Comparison of ENCODE assay signal across 3 fruit fly cellular contexts in the genomic region with DNA sequence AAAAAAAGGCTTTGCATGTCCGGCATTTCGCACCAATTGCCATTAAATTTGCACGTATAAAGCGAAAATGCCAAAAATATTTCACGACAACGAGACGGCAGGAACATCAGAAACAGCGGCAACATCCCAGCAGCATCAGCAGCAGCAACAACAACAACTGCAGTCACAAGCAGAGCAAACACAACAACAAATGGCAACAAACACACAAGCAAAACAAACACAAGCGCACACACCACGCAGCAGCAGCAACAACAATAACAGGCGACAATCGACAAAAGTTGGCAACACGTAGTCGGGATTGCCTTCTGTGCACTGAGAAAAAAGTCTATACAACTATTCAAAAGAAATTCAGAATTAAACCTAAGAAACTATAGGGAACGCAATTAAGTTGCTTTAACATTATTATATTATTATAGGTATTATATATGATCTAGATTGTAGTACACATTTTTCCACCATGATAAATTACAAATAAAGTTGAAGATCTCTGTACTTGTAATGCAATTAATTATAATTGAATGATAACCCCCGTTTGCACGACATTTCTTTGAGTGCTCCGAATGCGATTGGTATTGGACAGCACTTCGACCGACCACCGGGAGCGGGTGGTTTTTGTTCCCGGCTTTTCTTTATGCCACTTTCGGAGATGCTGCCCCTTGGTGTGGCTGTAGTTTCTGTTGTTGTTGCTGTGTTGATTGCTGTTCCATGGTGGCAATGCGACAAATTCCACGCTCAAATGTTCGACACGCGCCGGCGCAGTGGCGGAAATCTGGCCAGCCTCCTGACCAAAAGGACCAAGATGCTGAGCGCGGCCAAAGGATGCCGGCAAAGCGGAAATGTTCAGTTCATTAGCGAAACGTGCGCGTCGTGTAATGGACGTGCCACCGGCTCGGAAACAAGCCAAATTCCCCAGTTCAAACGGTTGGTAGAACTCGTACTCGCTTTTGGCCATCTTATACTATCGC.
TF ChIP-seq lines count a peak whose summit lies in the region.

A gene (plus strand): TSS at position 848 of the 965 bp plus-strand sequence.

TF ChIP-seq in whole organism, embryonic, 481 proteins besides CTCF, POLR2A, EP300 and RAD21 (continued from another document and continues in another):
- peak; percentile 37 for TF ChIP-seq CG15514 (GFP tag; optimal IDR thresholded peaks at IDR 0.05; lab: Kevin White, UChicago)
- peak; percentile 39; the same call in 1 of the 2 replicates for TF ChIP-seq lmd (GFP tag; IDR thresholded peaks at IDR 0.05; lab: Robert Waterston, UW)
- TF ChIP-seq CG8388 (GFP tag; optimal IDR thresholded peaks at IDR 0.05; lab: Kevin White, UChicago): peak; percentile 55
- TF ChIP-seq CG2202 (tag; optimal IDR thresholded peaks at IDR 0.05; lab: Kevin White, UChicago): no peak
- TF ChIP-seq CG2120 (GFP tag; optimal IDR thresholded peaks at IDR 0.05; lab: Kevin White, UChicago): peak; percentile 48
- TF ChIP-seq NC2α (GFP tag; optimal IDR thresholded peaks at IDR 0.05; lab: Kevin White, UChicago): no peak
- no peak for TF ChIP-seq CG17568 (GFP tag; optimal IDR thresholded peaks at IDR 0.05; lab: Kevin White, UChicago)
- no peak for TF ChIP-seq zen (tag; optimal IDR thresholded peaks at IDR 0.05; lab: Kevin White, UChicago)
- TF ChIP-seq CG32767 (GFP tag; IDR thresholded peaks at IDR 0.05; lab: Robert Waterston, UW): no peak
- TF ChIP-seq CG18476 (GFP tag; optimal IDR thresholded peaks at IDR 0.05; lab: Kevin White, UChicago): peak; percentile 13
- peak; percentile 47 for TF ChIP-seq tio (GFP tag; optimal IDR thresholded peaks at IDR 0.05; lab: Kevin White, UChicago)
- TF ChIP-seq trem (tag; optimal IDR thresholded peaks at IDR 0.05; lab: Kevin White, UChicago): peak; percentile 24
- TF ChIP-seq pnt (GFP tag; optimal IDR thresholded peaks at IDR 0.05; lab: Kevin White, UChicago): no peak
- no peak for TF ChIP-seq Dp (GFP tag; optimal IDR thresholded peaks at IDR 0.05; lab: Kevin White, UChicago)
- TF ChIP-seq exex (tag; optimal IDR thresholded peaks at IDR 0.05; lab: Kevin White, UChicago): peak; percentile 2
- TF ChIP-seq tgo (GFP tag; IDR thresholded peaks at IDR 0.05; lab: Robert Waterston, UW): 0 out of 3 replicates have a peak, but pooled peaks have one; percentile 20
- no peak for TF ChIP-seq sim (GFP tag; IDR thresholded peaks at IDR 0.05; lab: Robert Waterston, UW)
- no peak for TF ChIP-seq chm (GFP tag; IDR thresholded peaks at IDR 0.05; lab: Robert Waterston, UW)
- TF ChIP-seq br (optimal IDR thresholded peaks at IDR 0.05; lab: Kevin White, UChicago): no peak
- TF ChIP-seq D19A (tag; optimal IDR thresholded peaks at IDR 0.05; lab: Kevin White, UChicago): no peak
- TF ChIP-seq CG13775 (GFP tag; optimal IDR thresholded peaks at IDR 0.05; lab: Kevin White, UChicago): peak; percentile 18
- TF ChIP-seq CG10274 (GFP tag; optimal IDR thresholded peaks at IDR 0.05; lab: Kevin White, UChicago): no peak
- peak; percentile 19 for TF ChIP-seq CG15696 (tag; optimal IDR thresholded peaks at IDR 0.05; lab: Kevin White, UChicago)
- TF ChIP-seq sqz (GFP tag; optimal IDR thresholded peaks at IDR 0.05; lab: Kevin White, UChicago): no peak
- no peak for TF ChIP-seq wek (GFP tag; optimal IDR thresholded peaks at IDR 0.05; lab: Kevin White, UChicago)
- TF ChIP-seq hb (GFP tag; IDR thresholded peaks at IDR 0.05; lab: Robert Waterston, UW; ENCODE audit: partially characterized antibody): no peak
- peak; percentile 35; the same call in 1 of the 2 replicates for TF ChIP-seq seq (GFP tag; IDR thresholded peaks at IDR 0.05; lab: Robert Waterston, UW)
- no peak for TF ChIP-seq CG13287 (GFP tag; IDR thresholded peaks at IDR 0.05; lab: Robert Waterston, UW; ENCODE audit: partially characterized antibody)
- no peak for TF ChIP-seq Adf1 (GFP tag; IDR thresholded peaks at IDR 0.05; lab: Robert Waterston, UW)
- TF ChIP-seq danr (GFP tag; IDR thresholded peaks at IDR 0.05; lab: Robert Waterston, UW): no peak
- TF ChIP-seq cato (GFP tag; optimal IDR thresholded peaks at IDR 0.05; lab: Kevin White, UChicago; ENCODE audit: borderline replicate concordance): no peak
- no peak for TF ChIP-seq eyg (GFP tag; optimal IDR thresholded peaks at IDR 0.05; lab: Kevin White, UChicago)
- no peak for TF ChIP-seq Dll (GFP tag; IDR thresholded peaks at IDR 0.05; lab: Robert Waterston, UW; ENCODE audit: partially characterized antibody)
- peak; percentile 73 for TF ChIP-seq CoRest (tag; optimal IDR thresholded peaks at IDR 0.05; lab: Kevin White, UChicago)
- no peak for TF ChIP-seq chn (GFP tag; optimal IDR thresholded peaks at IDR 0.05; lab: Kevin White, UChicago)
- TF ChIP-seq BEAF-32 (GFP tag; optimal IDR thresholded peaks at IDR 0.05; lab: Kevin White, UChicago): no peak
- no peak for TF ChIP-seq H15 (GFP tag; IDR thresholded peaks at IDR 0.05; lab: Robert Waterston, UW)
- no peak for TF ChIP-seq CG10321 (GFP tag; IDR thresholded peaks at IDR 0.05; lab: Robert Waterston, UW)
- TF ChIP-seq CG15479 (GFP tag; optimal IDR thresholded peaks at IDR 0.05; lab: Kevin White, UChicago): no peak
- TF ChIP-seq Oaz (GFP tag; IDR thresholded peaks at IDR 0.05; lab: Robert Waterston, UW): 0 out of 2 replicates have a peak, but pooled peaks have one; percentile 18

TF ChIP-seq in whole organism, prepupa, 60 proteins besides CTCF, POLR2A, EP300 and RAD21 (continued from another document):
- TF ChIP-seq CG16779 (tag; optimal IDR thresholded peaks at IDR 0.05; lab: Kevin White, UChicago) (peak; percentile 45), CG3032 (tag; optimal IDR thresholded peaks at IDR 0.05; lab: Kevin White, UChicago) (peak; percentile 81), cyc (GFP tag; optimal IDR thresholded peaks at IDR 0.05; lab: Kevin White, UChicago) (peak; percentile 80), achi (GFP tag; optimal IDR thresholded peaks at IDR 0.05; lab: Kevin White, UChicago) (peak; percentile 84), CG31627 (GFP tag; optimal IDR thresholded peaks at IDR 0.05; lab: Kevin White, UChicago) (peak; percentile 54), vri (GFP tag; optimal IDR thresholded peaks at IDR 0.05; lab: Kevin White, UChicago) (peak; percentile 58), Ets21C (GFP tag; optimal IDR thresholded peaks at IDR 0.05; lab: Kevin White, UChicago) (peak; percentile 48), Hr4 (GFP tag; optimal IDR thresholded peaks at IDR 0.05; lab: Kevin White, UChicago) (peak; percentile 67), CG9139 (GFP tag; optimal IDR thresholded peaks at IDR 0.05; lab: Kevin White, UChicago) (peak; percentile 58), Hr39 (GFP tag; optimal IDR thresholded peaks at IDR 0.05; lab: Kevin White, UChicago) (peak; percentile 60), net (GFP tag; optimal IDR thresholded peaks at IDR 0.05; lab: Kevin White, UChicago) (peak; percentile 79), CG11902 (GFP tag; optimal IDR thresholded peaks at IDR 0.05; lab: Kevin White, UChicago) (peak; percentile 70), CG4318 (GFP tag; optimal IDR thresholded peaks at IDR 0.05; lab: Kevin White, UChicago) (peak; percentile 73), CG3919 (GFP tag; optimal IDR thresholded peaks at IDR 0.05; lab: Kevin White, UChicago) (peak; percentile 82), pdm3 (GFP tag; optimal IDR thresholded peaks at IDR 0.05; lab: Kevin White, UChicago) (peak; percentile 63), CG6854 (GFP tag; optimal IDR thresholded peaks at IDR 0.05; lab: Kevin White, UChicago) (peak; percentile 50), Smox (GFP tag; optimal IDR thresholded peaks at IDR 0.05; lab: Kevin White, UChicago) (peak; percentile 71), CG8632 (GFP tag; optimal IDR thresholded peaks at IDR 0.05; lab: Kevin White, UChicago) (peak; percentile 80), spab (GFP tag; optimal IDR thresholded peaks at IDR 0.05; lab: Kevin White, UChicago) (peak; percentile 76), Met (GFP tag; optimal IDR thresholded peaks at IDR 0.05; lab: Kevin White, UChicago) (peak; percentile 64), CG6792 (GFP tag; optimal IDR thresholded peaks at IDR 0.05; lab: Kevin White, UChicago) (peak; percentile 83), Hr38 (GFP tag; optimal IDR thresholded peaks at IDR 0.05; lab: Kevin White, UChicago) (no peak), Eip78C (GFP tag; lab: Kevin White, UChicago) (peak; percentile 91), Eip93F (GFP tag; optimal IDR thresholded peaks at IDR 0.05; lab: Kevin White, UChicago) (peak; percentile 55), lz (GFP tag; optimal IDR thresholded peaks at IDR 0.05; lab: Kevin White, UChicago) (peak; percentile 74), Sox102F (GFP tag; optimal IDR thresholded peaks at IDR 0.05; lab: Kevin White, UChicago) (peak; percentile 73), CG8119 (GFP tag; IDR thresholded peaks at IDR 0.05; lab: Robert Waterston, UW) (peak; percentile 87), Blimp-1 (GFP tag; optimal IDR thresholded peaks at IDR 0.05; lab: Kevin White, UChicago) (peak; percentile 72), Sox15 (GFP tag; optimal IDR thresholded peaks at IDR 0.05; lab: Kevin White, UChicago) (peak; percentile 71), CG11294 (GFP tag; IDR thresholded peaks at IDR 0.05; lab: Robert Waterston, UW) (no peak; the same call in 1 of the 2 replicates), Ets96B (tag; optimal IDR thresholded peaks at IDR 0.05; lab: Kevin White, UChicago) (peak; percentile 80), dac (GFP tag; optimal IDR thresholded peaks at IDR 0.05; lab: Kevin White, UChicago) (peak; percentile 67), dsx (GFP tag; optimal IDR thresholded peaks at IDR 0.05; lab: Kevin White, UChicago; ENCODE audit: poor library complexity, severe bottlenecking) (peak; percentile 84), Lpt (GFP tag; optimal IDR thresholded peaks at IDR 0.05; lab: Kevin White, UChicago) (peak; percentile 71), eg (GFP tag; IDR thresholded peaks at IDR 0.05; lab: Robert Waterston, UW) (peak; percentile 62), CG10631 (GFP tag; optimal IDR thresholded peaks at IDR 0.05; lab: Kevin White, UChicago) (peak; percentile 88), CG6808 (GFP tag; optimal IDR thresholded peaks at IDR 0.05; lab: Kevin White, UChicago) (peak; percentile 78), CG6163 (GFP tag; IDR thresholded peaks at IDR 0.05; lab: Robert Waterston, UW) (peak; percentile 73), CG11762 (GFP tag; optimal IDR thresholded peaks at IDR 0.05; lab: Kevin White, UChicago; ENCODE audit: insufficient read depth) (peak; percentile 68), topi (GFP tag; optimal IDR thresholded peaks at IDR 0.05; lab: Kevin White, UChicago) (peak; percentile 78)
TF ChIP-seq in whole organism, prepupa: peak in this region for 57.

TF ChIP-seq in whole organism, wandering third instar larva, 38 proteins besides CTCF, POLR2A, EP300 and RAD21 (continued from another document):
- TF ChIP-seq sage (GFP tag; optimal IDR thresholded peaks at IDR 0.05; lab: Kevin White, UChicago) (peak; percentile 26), ey (GFP tag; optimal IDR thresholded peaks at IDR 0.05; lab: Kevin White, UChicago) (peak; percentile 55), Dfd (GFP tag; optimal IDR thresholded peaks at IDR 0.05; lab: Kevin White, UChicago) (peak; percentile 91), lola (GFP tag; optimal IDR thresholded peaks at IDR 0.05; lab: Kevin White, UChicago) (no peak), usp (GFP tag; optimal IDR thresholded peaks at IDR 0.05; lab: Kevin White, UChicago) (no peak), Myc (optimal IDR thresholded peaks at IDR 0.05; lab: Kevin White, UChicago) (no peak), GATAd (GFP tag; optimal IDR thresholded peaks at IDR 0.05; lab: Kevin White, UChicago) (no peak), Hr78 (GFP tag; optimal IDR thresholded peaks at IDR 0.05; lab: Kevin White, UChicago) (no peak), rgr (GFP tag; optimal IDR thresholded peaks at IDR 0.05; lab: Kevin White, UChicago) (peak; percentile 81), foxo (GFP tag; optimal IDR thresholded peaks at IDR 0.05; lab: Kevin White, UChicago) (peak in 1 of 2 experiments; percentile 89), N (GFP tag; optimal IDR thresholded peaks at IDR 0.05; lab: Kevin White, UChicago) (no peak)
